Fruit fly (Drosophila melanogaster): ENCODE data around the gene CG17325.
A peak's percentile ranks its signal among the peaks of the same experiment; 100 is the strongest.

CG17325 gene

dm6 chr2L:18830587-18831528 is 18.4 kb downstream of the CG17325 start, which contains the start of the genes CG17597 and ScpX:
Gene CG17597 (minus strand): TSS chr2L:18831153.
Gene ScpX (plus strand): TSS chr2L:18831229.
- peak; percentile 17 for TF ChIP-seq noc (tag; optimal IDR thresholded peaks at IDR 0.05)

dm6 chr2L:18834525-18834924 is 22.1 kb downstream of the CG17325 start:
- TF ChIP-seq noc (tag; optimal IDR thresholded peaks at IDR 0.05) = no peak

- peak; percentile 76 for TF ChIP-seq noc (tag; optimal IDR thresholded peaks at IDR 0.05)
Measured at dm6 chr2L:18839143-18839872, 26.9 kb downstream of the CG17325 start, which contains the start of gene CG10600. Gene CG10600 (minus strand): TSS chr2L:18839679.

- no peak for TF ChIP-seq noc (tag; optimal IDR thresholded peaks at IDR 0.05)
Measured at dm6 chr2L:18841210-18841609, 28.8 kb downstream of the CG17325 start, which contains the start of gene CG31752. Gene CG31752 (minus strand): TSS chr2L:18841310.

dm6 chr2L:18843560-18843959 is 31.1 kb downstream of the CG17325 start:
- no peak for TF ChIP-seq noc (tag; optimal IDR thresholded peaks at IDR 0.05)

- no peak for TF ChIP-seq noc (tag; optimal IDR thresholded peaks at IDR 0.05)
Measured at dm6 chr2L:18844479-18844878, 32.0 kb downstream of the CG17325 start, which contains the start of gene CG33120. Gene CG33120 (minus strand): TSS chr2L:18844579.

dm6 chr2L:18844917-18845509 is 32.6 kb downstream of the CG17325 start, which contains the start of gene CG17321:
Gene CG17321 (plus strand): TSS chr2L:18845184.
- no peak for TF ChIP-seq noc (tag; optimal IDR thresholded peaks at IDR 0.05)

- TF ChIP-seq noc (tag; optimal IDR thresholded peaks at IDR 0.05) = no peak
Measured at dm6 chr2L:18846175-18846574, 33.7 kb downstream of the CG17325 start.

dm6 chr2L:18846843-18847242 is 34.4 kb downstream of the CG17325 start:
- no peak for TF ChIP-seq noc (tag; optimal IDR thresholded peaks at IDR 0.05)

- TF ChIP-seq noc (tag; optimal IDR thresholded peaks at IDR 0.05) = no peak
Measured at dm6 chr2L:18852249-18852648, 39.8 kb downstream of the CG17325 start.

- TF ChIP-seq noc (tag; optimal IDR thresholded peaks at IDR 0.05) = peak; percentile 96
Measured at dm6 chr2L:18857635-18858059, 45.2 kb downstream of the CG17325 start.

- TF ChIP-seq noc (tag; optimal IDR thresholded peaks at IDR 0.05) = no peak
Measured at dm6 chr2L:18858661-18859532, 46.4 kb downstream of the CG17325 start, which contains the start of the genes CG10602 and mRpL13. Gene CG10602 (minus strand): TSS chr2L:18859248. Gene mRpL13 (minus strand): TSS chr2L:18859248.

dm6 chr2L:18860920-18861319 is 48.5 kb downstream of the CG17325 start:
- no peak for TF ChIP-seq noc (tag; optimal IDR thresholded peaks at IDR 0.05)

All from whole organism, larva.